Worm (Caenorhabditis elegans): ENCODE data around the gene inx-1.

The inx-1 gene

DNA sequence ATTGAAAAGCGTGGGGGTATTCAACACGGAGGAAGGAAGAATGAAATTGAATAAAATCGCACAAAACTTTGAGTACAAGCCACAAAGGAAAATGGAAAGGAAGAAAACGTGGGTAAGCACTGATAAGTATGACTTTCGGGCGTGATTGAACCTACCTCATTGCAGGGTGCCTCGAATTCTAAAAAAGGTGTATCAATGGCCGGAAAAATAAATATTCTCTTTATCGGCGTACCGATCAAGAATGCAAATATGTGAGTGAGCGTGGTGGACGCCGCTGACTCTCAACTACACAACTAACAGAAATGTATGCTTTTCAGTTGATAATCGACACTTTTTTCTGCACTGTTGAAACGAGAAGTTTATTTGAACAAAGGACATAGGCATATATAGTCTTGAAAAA lies 31.7 kb downstream of the inx-1 start, which contains the start of gene otpl-3:
TSS of gene otpl-3 (minus strand) at position 304 of the 400 bp plus-strand sequence.
- TF ChIP-seq ZK546.5 (tag; optimal IDR thresholded peaks at IDR 0.05) (no peak), snpc-4 (tag; optimal IDR thresholded peaks at IDR 0.05) (no peak), egl-27 (tag; optimal IDR thresholded peaks at IDR 0.05) (no peak), lin-39 (tag; optimal IDR thresholded peaks at IDR 0.05) (no peak), fos-1 (tag; optimal IDR thresholded peaks at IDR 0.05) (peak; percentile 71), aly-2 (tag; optimal IDR thresholded peaks at IDR 0.05) (no peak), crh-2 (tag; optimal IDR thresholded peaks at IDR 0.05) (no peak), unc-55 (GFP tag; optimal IDR thresholded peaks at IDR 0.05) (no peak), zag-1 (tag; optimal IDR thresholded peaks at IDR 0.05) (no peak), F13H6.1 (tag; optimal IDR thresholded peaks at IDR 0.05) (peak; percentile 14), nhr-11 (tag; optimal IDR thresholded peaks at IDR 0.05) (no peak), sem-4 (tag; optimal IDR thresholded peaks at IDR 0.05) (no peak), sma-9 (GFP tag; optimal IDR thresholded peaks at IDR 0.05) (peak; percentile 18), sma-9 (tag; optimal IDR thresholded peaks at IDR 0.05) (no peak), elt-3 (tag; optimal IDR thresholded peaks at IDR 0.05) (no peak), unc-39 (tag; optimal IDR thresholded peaks at IDR 0.05) (no peak), alr-1 (tag; optimal IDR thresholded peaks at IDR 0.05) (no peak), mdl-1 (tag; optimal IDR thresholded peaks at IDR 0.05) (no peak), peb-1 (tag; optimal IDR thresholded peaks at IDR 0.05) (no peak), gmeb-1 (tag; optimal IDR thresholded peaks at IDR 0.05) (no peak)

DNA sequence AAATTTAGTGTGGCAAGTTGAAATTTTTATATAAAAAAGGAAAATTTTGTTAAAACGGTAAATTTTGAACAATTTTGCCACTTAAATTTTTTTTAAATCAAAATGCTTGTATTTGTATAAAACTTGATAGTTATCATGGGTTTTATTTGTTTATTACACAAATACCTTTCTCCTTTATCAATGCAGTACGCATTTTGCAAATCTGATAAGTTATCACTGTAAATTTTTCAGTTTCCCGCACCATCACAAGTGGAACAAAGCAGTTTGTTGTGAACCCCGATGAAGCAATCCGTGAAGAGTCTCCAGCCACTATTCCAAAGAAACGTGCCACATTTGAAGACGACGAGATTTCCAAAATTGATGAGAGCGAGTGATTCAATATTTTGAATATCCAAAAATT lies 36.1 kb downstream of the inx-1 start:
- no peak for TF ChIP-seq nhr-21 (tag; optimal IDR thresholded peaks at IDR 0.05)
- TF ChIP-seq nhr-77 (tag; optimal IDR thresholded peaks at IDR 0.05): no peak
- TF ChIP-seq nhr-129 (tag; optimal IDR thresholded peaks at IDR 0.05): no peak
- TF ChIP-seq sma-3 (GFP tag; optimal IDR thresholded peaks at IDR 0.05): no peak
- no peak for TF ChIP-seq lsy-2 (tag; optimal IDR thresholded peaks at IDR 0.05)
- no peak for TF ChIP-seq elt-3 (tag; optimal IDR thresholded peaks at IDR 0.05)
- TF ChIP-seq nhr-10 (tag; optimal IDR thresholded peaks at IDR 0.05): no peak
- TF ChIP-seq gmeb-1 (tag; optimal IDR thresholded peaks at IDR 0.05): no peak
- no peak for TF ChIP-seq alr-1 (tag; optimal IDR thresholded peaks at IDR 0.05)
- TF ChIP-seq R02D3.7 (tag; optimal IDR thresholded peaks at IDR 0.05): no peak
- TF ChIP-seq mbf-1 (tag; optimal IDR thresholded peaks at IDR 0.05): no peak

DNA sequence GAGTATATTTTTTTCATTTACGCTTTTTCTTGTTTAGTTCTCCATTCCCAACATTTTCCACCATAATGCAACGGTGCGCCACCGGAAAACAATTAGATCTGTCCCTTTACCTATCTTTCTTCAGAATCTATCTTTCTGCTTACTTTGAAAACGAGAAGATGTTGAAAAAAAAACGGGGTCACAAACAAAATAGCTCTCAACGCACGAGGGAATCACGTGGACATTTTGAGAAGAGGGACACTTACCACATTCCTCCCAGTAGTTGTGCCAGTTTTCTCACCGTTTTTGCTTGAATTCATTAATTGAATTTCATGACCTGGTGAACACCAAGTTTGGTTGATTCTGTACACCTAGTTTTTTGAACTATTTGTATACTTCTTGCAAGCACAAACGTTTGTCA lies 40.0 kb downstream of the inx-1 start:
- no peak for TF ChIP-seq unc-39 (tag; optimal IDR thresholded peaks at IDR 0.05)
- TF ChIP-seq mdl-1 (tag; optimal IDR thresholded peaks at IDR 0.05): no peak
- no peak for TF ChIP-seq egl-27 (tag; optimal IDR thresholded peaks at IDR 0.05)
- TF ChIP-seq dmd-4 (tag; optimal IDR thresholded peaks at IDR 0.05): no peak
- no peak for TF ChIP-seq sma-3 (GFP tag; optimal IDR thresholded peaks at IDR 0.05)
- TF ChIP-seq skn-1 (tag; optimal IDR thresholded peaks at IDR 0.05): no peak
- TF ChIP-seq R02D3.7 (tag; optimal IDR thresholded peaks at IDR 0.05): no peak
- TF ChIP-seq ztf-4 (tag; optimal IDR thresholded peaks at IDR 0.05): no peak
- no peak for TF ChIP-seq nhr-237 (tag; optimal IDR thresholded peaks at IDR 0.05)
- TF ChIP-seq mab-5 (tag; optimal IDR thresholded peaks at IDR 0.05): no peak
- no peak for TF ChIP-seq zag-1 (tag; optimal IDR thresholded peaks at IDR 0.05)
- peak; percentile 15 for TF ChIP-seq nhr-6 (tag; optimal IDR thresholded peaks at IDR 0.05)
- no peak for TF ChIP-seq sem-4 (tag; optimal IDR thresholded peaks at IDR 0.05)
- TF ChIP-seq snpc-4 (tag; optimal IDR thresholded peaks at IDR 0.05): no peak
- no peak for TF ChIP-seq peb-1 (tag; optimal IDR thresholded peaks at IDR 0.05)
- TF ChIP-seq nhr-129 (tag; optimal IDR thresholded peaks at IDR 0.05): peak; percentile 10
- TF ChIP-seq ceh-16 (tag; optimal IDR thresholded peaks at IDR 0.05): no peak
- TF ChIP-seq nhr-10 (tag; optimal IDR thresholded peaks at IDR 0.05): no peak
- TF ChIP-seq ZK546.5 (tag; optimal IDR thresholded peaks at IDR 0.05): no peak
- TF ChIP-seq ztf-11 (tag; optimal IDR thresholded peaks at IDR 0.05): no peak
- peak; percentile 38 for TF ChIP-seq sma-9 (GFP tag; optimal IDR thresholded peaks at IDR 0.05)
- no peak for TF ChIP-seq sma-9 (tag; optimal IDR thresholded peaks at IDR 0.05)
- no peak for TF ChIP-seq crh-2 (tag; optimal IDR thresholded peaks at IDR 0.05)
- TF ChIP-seq elt-1 (tag; optimal IDR thresholded peaks at IDR 0.05): no peak
- TF ChIP-seq unc-55 (GFP tag; optimal IDR thresholded peaks at IDR 0.05): no peak
- no peak for TF ChIP-seq alr-1 (tag; optimal IDR thresholded peaks at IDR 0.05)
- TF ChIP-seq nhr-23 (tag; optimal IDR thresholded peaks at IDR 0.05): no peak
- TF ChIP-seq nhr-11 (tag; optimal IDR thresholded peaks at IDR 0.05): no peak

DNA sequence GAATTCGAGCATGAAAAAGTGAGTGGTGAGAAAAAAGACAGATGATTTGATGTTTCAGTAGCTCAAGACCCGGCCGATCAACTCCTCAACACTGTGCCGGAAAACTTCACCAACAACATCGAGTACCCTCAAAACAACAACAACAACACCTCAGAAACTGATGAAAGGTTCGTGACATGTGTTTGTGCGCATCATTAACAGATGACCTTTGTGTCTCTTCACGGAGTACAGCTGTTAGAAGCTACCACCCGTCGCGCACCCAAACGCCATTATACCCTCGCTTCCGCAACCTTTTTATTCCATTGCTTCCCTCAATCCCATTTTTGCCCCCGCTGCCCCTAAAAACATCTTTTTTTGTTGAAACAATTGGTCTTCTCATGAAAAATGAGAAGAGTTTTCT lies 40.9 kb downstream of the inx-1 start:
- TF ChIP-seq unc-62 (GFP tag; optimal IDR thresholded peaks at IDR 0.05): no peak
- no peak for TF ChIP-seq alr-1 (tag; optimal IDR thresholded peaks at IDR 0.05)
- no peak for TF ChIP-seq mbf-1 (tag; optimal IDR thresholded peaks at IDR 0.05)
- TF ChIP-seq mdl-1 (tag; optimal IDR thresholded peaks at IDR 0.05): no peak
- TF ChIP-seq aly-2 (tag; optimal IDR thresholded peaks at IDR 0.05): no peak
- TF ChIP-seq dmd-4 (tag; optimal IDR thresholded peaks at IDR 0.05): no peak
- no peak for TF ChIP-seq nhr-21 (tag; optimal IDR thresholded peaks at IDR 0.05)
- no peak for TF ChIP-seq nhr-77 (tag; optimal IDR thresholded peaks at IDR 0.05)
